Worm (Caenorhabditis elegans) whole organism, young adult: ENCODE measurements around the gene T05H4.15.

Source experiments
- F55B11.4 ChIP-seq: sonication (generic microtip); optimal IDR thresholded peaks from 2 replicates; lab custom pipeline; 2016; ENCODE audit warnings: missing compliant biosample characterization, missing genetic modification characterization, borderline replicate concordance; ENCODE audit not compliant: insufficient read depth
- K11D2.4 ChIP-seq: fragments of 200-800 bp; sonication (Bioruptor generic); IDR thresholded peaks from 2 replicates; pipeline ENCODE4 v1.3.6; 2022; ENCODE audit warnings: missing genetic modification reagents, missing genetic modification characterization, missing compliant biosample characterization
- die-1 ChIP-seq: sonication (generic microtip); optimal IDR thresholded peaks from 2 replicates; lab custom pipeline; 2016; ENCODE audit warnings: missing genotype, mild to moderate bottlenecking, missing genetic modification characterization, missing compliant biosample characterization
- efl-1 ChIP-seq: fragments of 150-350 bp; optimal IDR thresholded peaks from 2 replicates; lab custom pipeline; 2014; ENCODE audit warnings: missing biosample characterization, missing genetic modification reagents, missing genetic modification characterization
- gei-17 ChIP-seq: fragments of 200-800 bp; sonication (Bioruptor generic); optimal IDR thresholded peaks from 2 replicates; lab custom pipeline; 2018; ENCODE audit warnings: mild to moderate bottlenecking, missing genetic modification characterization, missing compliant biosample characterization
- let-526 ChIP-seq: fragments of 200-800 bp; sonication (Bioruptor generic); IDR thresholded peaks from 2 replicates; pipeline ENCODE4 v1.3.6; 2022; ENCODE audit warnings: missing genetic modification reagents, missing genetic modification characterization, missing compliant biosample characterization
- madf-6 ChIP-seq: fragments of 200-800 bp; sonication (Bioruptor generic); IDR thresholded peaks from 2 replicates; pipeline ENCODE4 v1.3.6; 2022; ENCODE audit warnings: missing genetic modification reagents, missing genetic modification characterization, missing compliant biosample characterization
- mes-4 ChIP-seq: sonication (generic microtip); optimal IDR thresholded peaks from 2 replicates; lab custom pipeline; 2016; ENCODE audit warnings: missing genotype, missing genetic modification characterization, missing compliant biosample characterization
- nhr-27 ChIP-seq: fragments of 200-800 bp; sonication (Bioruptor generic); optimal IDR thresholded peaks from 2 replicates; lab custom pipeline; 2018; ENCODE audit warnings: mild to moderate bottlenecking, missing genetic modification characterization, moderate library complexity, missing compliant biosample characterization
- snpc-4 ChIP-seq, 5 experiments: fragments of 150-350 bp in 1 of 5; sonication (generic microtip) in 4 of 5; optimal IDR thresholded peaks; 2 replicates each; lab custom pipeline; 2014 to 2018; ENCODE audit warnings: missing genetic modification characterization in 5 of 5, missing biosample characterization in 3 of 5, antibody characterized with exemption in 2 of 5, mild to moderate bottlenecking in 2 of 5, missing compliant biosample characterization in 2 of 5, missing genotype in 2 of 5, moderate library complexity in 2 of 5, missing genetic modification reagents in 1 of 5
- unc-130 ChIP-seq: sonication (generic microtip); optimal IDR thresholded peaks from 2 replicates; lab custom pipeline; 2016; ENCODE audit warnings: missing genetic modification reagents, missing genetic modification characterization, missing compliant biosample characterization
- ztf-22 ChIP-seq: fragments of 200-800 bp; sonication (Bioruptor generic); optimal IDR thresholded peaks from 2 replicates; lab custom pipeline; 2018; ENCODE audit warnings: mild to moderate bottlenecking, missing genetic modification characterization, moderate library complexity, missing compliant biosample characterization

DNA sequence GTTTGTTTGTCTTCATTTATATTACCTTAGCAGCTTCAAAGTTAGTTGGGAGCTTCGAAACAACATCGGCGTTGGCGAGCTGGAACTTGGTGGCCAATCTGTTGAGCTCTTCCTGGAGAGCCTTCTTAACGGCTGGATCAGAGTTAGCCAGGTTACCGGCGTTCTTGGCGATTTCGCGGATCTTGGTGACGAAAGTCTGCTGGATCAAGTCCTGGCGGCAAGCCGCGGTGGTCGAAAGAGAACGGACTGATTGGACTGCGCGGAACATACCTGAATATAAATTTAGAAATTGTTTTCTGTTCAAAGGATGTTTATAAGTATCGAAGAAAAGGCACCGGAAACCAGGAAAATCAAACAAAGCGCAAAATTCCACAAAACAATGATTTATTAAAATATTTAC lies 14.7 kb downstream of the T05H4.15 start, which contains the start of gene atp-4:
- no peak for TF ChIP-seq K11D2.4 (GFP tag; lab: Robert Waterston, UW)
- TF ChIP-seq ztf-22: no peak
- no peak for TF ChIP-seq unc-130 (GFP tag; lab: Kevin White, UChicago)
- no peak for TF ChIP-seq gei-17 (GFP tag; lab: Kevin White, UChicago)
- no peak for TF ChIP-seq efl-1 (GFP tag; lab: Kevin White, UChicago)
- peak; percentile 48; the same call in 1 of the 2 replicates for TF ChIP-seq madf-6 (GFP tag; lab: Robert Waterston, UW)
- no peak for TF ChIP-seq die-1 (tag; lab: Kevin White, UChicago)
- no peak for TF ChIP-seq let-526 (GFP tag; lab: Robert Waterston, UW)
- TF ChIP-seq nhr-27 (tag; lab: Kevin White, UChicago): no peak
- no peak for TF ChIP-seq mes-4 (tag; lab: Kevin White, UChicago)
- TF ChIP-seq snpc-4 (GFP tag; optimal IDR thresholded peaks at IDR 0.05; lab: Kevin White, UChicago): no peak
- no peak for TF ChIP-seq snpc-4 (tag; optimal IDR thresholded peaks at IDR 0.05; lab: Kevin White, UChicago)
- no peak for TF ChIP-seq F55B11.4 (tag; lab: Kevin White, UChicago)
